Fruit fly (Drosophila melanogaster) whole organism, pupa: ENCODE data around the gene CG33322.

Experiments used
- CG12605 ChIP-seq: fragments of 200-800 bp; sonication (Bioruptor generic); IDR thresholded peaks from 2 replicates; pipeline ENCODE4 v1.3.6; 2022; ENCODE audit warnings: missing biosample characterization, missing genetic modification characterization
- CG14655 ChIP-seq: fragments of 200-800 bp; sonication (Bioruptor generic); optimal IDR thresholded peaks from 3 replicates; lab custom pipeline; 2017; ENCODE audit warnings: mild to moderate bottlenecking, missing biosample characterization, missing genetic modification reagents, missing genetic modification characterization
- CG15710 ChIP-seq: fragments of 200-800 bp; sonication (Bioruptor generic); optimal IDR thresholded peaks from 2 replicates; lab custom pipeline; 2018; ENCODE audit warnings: missing biosample characterization, mild to moderate bottlenecking, missing genetic modification characterization, moderate library complexity
- CG9948 ChIP-seq: fragments of 200-800 bp; sonication (Bioruptor generic); optimal IDR thresholded peaks from 2 replicates; lab custom pipeline; 2018; ENCODE audit warnings: missing biosample characterization, mild to moderate bottlenecking, missing genetic modification characterization, moderate library complexity
- D1 ChIP-seq: fragments of 200-800 bp; sonication (Bioruptor generic); optimal IDR thresholded peaks from 2 replicates; lab custom pipeline; 2018; ENCODE audit warnings: missing biosample characterization, mild to moderate bottlenecking, missing genetic modification characterization, moderate library complexity
- EcR ChIP-seq: fragments of 200-800 bp; sonication (Bioruptor generic); optimal IDR thresholded peaks from 3 replicates; lab custom pipeline; 2019; ENCODE audit warnings: missing biosample characterization, missing genetic modification characterization, mild to moderate bottlenecking, moderate library complexity, missing genetic modification reagents
- Ets98B ChIP-seq: fragments of 200-800 bp; sonication (Bioruptor generic); IDR thresholded peaks from 2 replicates; pipeline ENCODE4 v1.3.6; 2022; ENCODE audit warnings: missing biosample characterization, missing genetic modification characterization
- Pif1A ChIP-seq: fragments of 200-800 bp; sonication (Bioruptor generic); optimal IDR thresholded peaks from 3 replicates; lab custom pipeline; 2016; ENCODE audit warnings: missing biosample characterization, missing genetic modification characterization
- fd96Ca ChIP-seq: fragments of 200-800 bp; sonication (Bioruptor generic); IDR thresholded peaks from 3 replicates; pipeline ENCODE4 v1.3.6; 2022; ENCODE audit warnings: missing biosample characterization, missing genetic modification characterization

dm6 chr2L:20802839-20803238 lies 13.2 kb downstream of the CG33322 start:
- TF ChIP-seq CG15710: no peak
- TF ChIP-seq fd96Ca: peak; percentile 48; the same call in 1 of the 3 replicates
- peak; percentile 6 for TF ChIP-seq CG9948 (tag; lab: Kevin White, UChicago)
- no peak for TF ChIP-seq Ets98B (GFP tag; lab: Robert Waterston, UW)
- TF ChIP-seq D1 (tag; lab: Kevin White, UChicago): no peak
- peak; percentile 6 for TF ChIP-seq CG14655 (GFP tag; lab: Kevin White, UChicago)
- no peak for TF ChIP-seq CG12605
- no peak for TF ChIP-seq EcR (GFP tag; lab: Kevin White, UChicago)
- TF ChIP-seq Pif1A (GFP tag; lab: Kevin White, UChicago): no peak
